Worm (Caenorhabditis elegans) whole organism, midembryonic: ENCODE measurements around the gene nhr-180.

Source experiments
- T22C8.4 ChIP-seq: fragments of 200-800 bp; sonication (Bioruptor generic); IDR thresholded peaks from 2 replicates; pipeline ENCODE4 v1.3.6; 2022; ENCODE audit warnings: missing genetic modification characterization, missing compliant biosample characterization
- cog-1 ChIP-seq: sonication (generic microtip); optimal IDR thresholded peaks from 2 replicates; lab custom pipeline; 2016; ENCODE audit warnings: missing genetic modification characterization, missing compliant biosample characterization
- flt-1 ChIP-seq: fragments of 200-800 bp; sonication (Bioruptor generic); IDR thresholded peaks from 2 replicates; pipeline ENCODE4 v1.3.6; 2022; ENCODE audit warnings: missing genetic modification characterization, missing compliant biosample characterization
- klf-2 ChIP-seq: fragments of 200-800 bp; sonication (Bioruptor generic); conservative IDR thresholded peaks from 2 replicates; pipeline ENCODE4 v1.3.6; 2022; ENCODE audit warnings: missing genetic modification reagents, missing genetic modification characterization, missing compliant biosample characterization
- tab-1 ChIP-seq: fragments of 200-800 bp; sonication (Bioruptor generic); IDR thresholded peaks from 2 replicates; pipeline ENCODE4 v1.3.6; 2022; ENCODE audit warnings: missing genetic modification characterization, missing compliant biosample characterization

DNA sequence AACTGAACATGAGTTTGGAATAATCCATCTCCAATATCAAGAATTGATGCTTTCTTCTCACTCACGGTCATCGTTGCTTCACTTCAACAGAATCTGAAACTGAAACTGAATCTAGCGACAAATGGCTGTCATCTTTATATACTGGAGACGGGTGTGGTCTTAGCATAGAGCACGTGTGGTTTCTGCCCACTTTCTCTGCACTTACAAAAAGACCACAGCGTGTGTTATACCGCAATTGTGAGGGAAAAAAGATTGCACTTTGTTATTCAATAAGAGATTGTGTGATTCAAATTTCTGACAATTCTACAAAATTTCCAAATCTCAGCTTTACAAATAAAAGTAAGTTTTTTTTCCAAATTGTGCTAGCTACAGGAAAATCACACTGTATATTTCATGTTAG is 21.2 kb downstream of the nhr-180 start, which contains the start of gene F48G7.12:
- no peak for TF ChIP-seq flt-1 (GFP tag; lab: Robert Waterston, UW)
- no peak for TF ChIP-seq cog-1
- no peak for TF ChIP-seq T22C8.4 (GFP tag; lab: Robert Waterston, UW)
- no peak for TF ChIP-seq tab-1
- TF ChIP-seq klf-2 = no peak
